Fruit fly (Drosophila melanogaster) whole organism, prepupa: Measurements from ENCODE around the gene Usp2.

Source experiments
- CG32006 ChIP-seq: fragments of 200-800 bp; sonication (Bioruptor generic); optimal IDR thresholded peaks from 3 replicates; lab custom pipeline; 2017; ENCODE audit warnings: missing biosample characterization, mild to moderate bottlenecking, missing genetic modification characterization
- CG6163 ChIP-seq: fragments of 200-800 bp; sonication (Bioruptor generic); IDR thresholded peaks from 3 replicates; pipeline ENCODE4 v1.3.6; 2022; ENCODE audit warnings: missing biosample characterization, missing genetic modification characterization
- CG9139 ChIP-seq: fragments of 200-800 bp; sonication (Bioruptor generic); optimal IDR thresholded peaks from 3 replicates; lab custom pipeline; 2017; ENCODE audit warnings: missing biosample characterization, mild to moderate bottlenecking, missing genetic modification characterization
- Sox14 ChIP-seq: fragments of 200-800 bp; sonication (Bioruptor generic); optimal IDR thresholded peaks from 3 replicates; lab custom pipeline; 2016; ENCODE audit warnings: missing biosample characterization, missing genetic modification characterization
- Sox15 ChIP-seq: fragments of 200-800 bp; sonication (Bioruptor generic); optimal IDR thresholded peaks from 3 replicates; lab custom pipeline; 2016; ENCODE audit warnings: missing biosample characterization, missing genetic modification characterization
- cyc ChIP-seq: fragments of 200-800 bp; sonication (Bioruptor generic); optimal IDR thresholded peaks from 3 replicates; lab custom pipeline; 2016; ENCODE audit warnings: missing biosample characterization, missing genetic modification characterization
- lz ChIP-seq: fragments of 200-800 bp; sonication (Bioruptor generic); optimal IDR thresholded peaks from 3 replicates; lab custom pipeline; 2016; ENCODE audit warnings: missing biosample characterization, missing genetic modification characterization
- topi ChIP-seq: fragments of 200-800 bp; sonication (Bioruptor generic); optimal IDR thresholded peaks from 3 replicates; lab custom pipeline; 2016; ENCODE audit warnings: missing biosample characterization, missing genetic modification characterization

DNA sequence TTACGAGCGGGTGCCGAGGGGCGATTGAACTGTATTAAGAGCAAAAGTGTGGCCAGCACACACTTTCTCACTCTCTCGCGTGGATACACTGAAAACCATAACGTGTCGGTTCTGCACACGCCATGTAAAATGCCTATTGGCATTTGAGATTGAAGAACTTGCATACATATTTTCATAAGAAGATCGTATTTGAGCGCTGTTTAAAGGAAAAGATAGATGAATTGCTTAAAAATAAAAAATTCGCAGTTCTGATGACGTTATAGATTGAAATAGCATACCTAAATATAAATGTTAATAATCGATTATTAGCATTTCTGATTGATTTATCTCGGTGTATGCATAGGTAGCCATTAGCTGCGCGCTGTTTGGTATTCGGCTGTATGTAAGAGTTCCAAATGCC lies 53.5 kb downstream of the Usp2 start:
- TF ChIP-seq Sox15 (GFP tag; lab: Kevin White, UChicago) (no peak), topi (no peak), lz (GFP tag; lab: Kevin White, UChicago) (no peak), CG32006 (peak; percentile 79), CG9139 (no peak), CG6163 (GFP tag; lab: Robert Waterston, UW) (no peak), cyc (GFP tag; lab: Kevin White, UChicago) (no peak), Sox14 (GFP tag; lab: Kevin White, UChicago) (no peak)
